Worm (Caenorhabditis elegans) whole organism, midembryonic: ENCODE data around the gene srb-12.

Experiments
- T22C8.4 ChIP-seq: fragments of 200-800 bp; sonication (Bioruptor generic); IDR thresholded peaks from 2 replicates; pipeline ENCODE4 v1.3.6; 2022; ENCODE audit warnings: missing genetic modification characterization, missing compliant biosample characterization
- cog-1 ChIP-seq: sonication (generic microtip); optimal IDR thresholded peaks from 2 replicates; lab custom pipeline; 2016; ENCODE audit warnings: missing genetic modification characterization, missing compliant biosample characterization
- flt-1 ChIP-seq: fragments of 200-800 bp; sonication (Bioruptor generic); IDR thresholded peaks from 2 replicates; pipeline ENCODE4 v1.3.6; 2022; ENCODE audit warnings: missing genetic modification characterization, missing compliant biosample characterization
- klf-2 ChIP-seq: fragments of 200-800 bp; sonication (Bioruptor generic); conservative IDR thresholded peaks from 2 replicates; pipeline ENCODE4 v1.3.6; 2022; ENCODE audit warnings: missing genetic modification reagents, missing genetic modification characterization, missing compliant biosample characterization
- med-1 ChIP-seq: sonication (generic microtip); optimal IDR thresholded peaks from 2 replicates; lab custom pipeline; 2017; ENCODE audit warnings: missing genetic modification characterization, mild to moderate bottlenecking, missing compliant biosample characterization, antibody characterized with exemption, missing genetic modification reagents; ENCODE audit not compliant: insufficient read depth
- ref-1 ChIP-seq: fragments of 200-800 bp; sonication (Bioruptor generic); conservative IDR thresholded peaks from 2 replicates; pipeline ENCODE4 v1.3.6; 2022; ENCODE audit warnings: missing genetic modification reagents, missing genetic modification characterization, missing compliant biosample characterization
- tab-1 ChIP-seq: fragments of 200-800 bp; sonication (Bioruptor generic); IDR thresholded peaks from 2 replicates; pipeline ENCODE4 v1.3.6; 2022; ENCODE audit warnings: missing genetic modification characterization, missing compliant biosample characterization
- ztf-23 ChIP-seq: fragments of 200-800 bp; sonication (Bioruptor generic); IDR thresholded peaks from 2 replicates; pipeline ENCODE4 v1.3.6; 2022; ENCODE audit warnings: missing genetic modification reagents, missing genetic modification characterization, missing compliant biosample characterization
- ztf-29 ChIP-seq: fragments of 200-800 bp; sonication (Bioruptor generic); IDR thresholded peaks from 2 replicates; pipeline ENCODE4 v1.3.6; 2022; ENCODE audit warnings: missing genetic modification reagents, missing genetic modification characterization, missing compliant biosample characterization

The srb-12 gene

DNA sequence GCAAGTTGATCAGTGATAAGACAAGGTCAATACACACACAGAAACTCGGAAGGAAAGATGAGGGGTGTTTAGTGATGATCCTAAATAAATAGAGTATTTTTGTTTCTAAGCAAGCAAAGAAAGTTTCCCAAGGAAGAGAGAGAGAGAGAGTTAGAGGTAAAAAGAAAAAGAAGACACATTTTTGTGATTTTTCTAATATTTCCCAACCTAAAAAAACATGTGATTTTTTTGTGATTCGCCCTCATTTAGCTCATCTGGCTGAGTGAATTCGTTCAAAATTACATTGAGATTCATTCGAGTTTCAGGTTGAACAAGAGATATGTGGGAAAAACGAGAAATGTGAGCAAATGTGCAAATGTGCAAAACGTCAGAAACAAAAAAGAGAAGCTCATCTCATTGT lies 3.6 kb downstream of the srb-12 start, which contains the start of gene srb-16:
TSS of gene srb-16 (minus strand) at position 101 of the 400 bp plus-strand sequence.
- no peak for TF ChIP-seq klf-2 (GFP tag; lab: Robert Waterston, UW)
- TF ChIP-seq T22C8.4 (GFP tag; lab: Robert Waterston, UW) = no peak
- no peak for TF ChIP-seq med-1 (GFP tag; lab: Kevin White, UChicago)
- TF ChIP-seq ref-1 (GFP tag; lab: Robert Waterston, UW) = no peak
- no peak for TF ChIP-seq flt-1
- TF ChIP-seq tab-1 (GFP tag; lab: Robert Waterston, UW) = no peak
- TF ChIP-seq ztf-29 (GFP tag; lab: Robert Waterston, UW) = no peak
- TF ChIP-seq ztf-23 (GFP tag; lab: Robert Waterston, UW) = no peak
- no peak for TF ChIP-seq cog-1 (tag; lab: Kevin White, UChicago)

- no peak for TF ChIP-seq T22C8.4 (GFP tag; lab: Robert Waterston, UW)
- TF ChIP-seq klf-2 (GFP tag; lab: Robert Waterston, UW) = no peak
- TF ChIP-seq ref-1 (GFP tag; lab: Robert Waterston, UW) = no peak
- no peak for TF ChIP-seq med-1 (GFP tag; lab: Kevin White, UChicago)
- TF ChIP-seq flt-1 = no peak
- no peak for TF ChIP-seq ztf-23 (GFP tag; lab: Robert Waterston, UW)
- no peak for TF ChIP-seq tab-1 (GFP tag; lab: Robert Waterston, UW)
- no peak for TF ChIP-seq cog-1 (tag; lab: Kevin White, UChicago)
- no peak for TF ChIP-seq ztf-29 (GFP tag; lab: Robert Waterston, UW)
These were observed 6.1 kb downstream of the srb-12 start, which contains the start of gene F58A6.5 for ce11 chrII:5148349-5148748. Gene F58A6.5, minus strand, starts transcription at chrII:5148449.

- TF ChIP-seq ref-1 (GFP tag; lab: Robert Waterston, UW) (no peak), T22C8.4 (GFP tag; lab: Robert Waterston, UW) (no peak), ztf-29 (GFP tag; lab: Robert Waterston, UW) (no peak), flt-1 (no peak), tab-1 (GFP tag; lab: Robert Waterston, UW) (no peak), med-1 (GFP tag; lab: Kevin White, UChicago) (no peak), ztf-23 (GFP tag; lab: Robert Waterston, UW) (no peak), cog-1 (tag; lab: Kevin White, UChicago) (no peak), klf-2 (GFP tag; lab: Robert Waterston, UW) (no peak)
These were observed 11.8 kb downstream of the srb-12 start, which contains the start of gene F58A6.1 for ce11 chrII:5142619-5143018. Gene F58A6.1, plus strand, starts transcription at chrII:5142919.

ce11 chrII:5141945-5142514 lies 12.4 kb downstream of the srb-12 start, which contains the start of gene nas-29:
Gene nas-29, minus strand, starts transcription at chrII:5142036.
- TF ChIP-seq klf-2 (GFP tag; lab: Robert Waterston, UW) (no peak), ztf-23 (GFP tag; lab: Robert Waterston, UW) (no peak)

DNA sequence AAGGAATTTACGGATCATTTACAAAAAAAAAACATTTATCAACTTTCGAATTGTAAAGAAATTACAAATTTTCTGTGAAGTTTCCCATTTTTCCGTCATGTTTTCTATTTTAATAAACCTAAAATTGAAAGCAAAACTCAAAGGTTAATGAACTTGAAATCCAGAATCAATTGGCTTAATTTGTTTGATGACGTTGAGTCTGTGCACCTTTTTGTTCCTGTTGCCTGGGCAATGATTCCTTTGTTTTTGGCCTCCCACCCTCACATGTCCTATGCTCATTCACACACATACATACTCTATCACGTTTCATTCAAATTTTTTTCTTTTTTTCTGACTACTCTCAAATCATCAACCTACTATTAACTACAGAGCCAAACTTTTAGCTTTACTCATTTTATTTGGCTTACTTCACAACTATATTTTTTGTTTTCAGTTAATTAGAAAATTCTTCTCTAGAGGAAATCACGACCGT lies 18.1 kb downstream of the srb-12 start, which contains the start of gene F58A6.2:
TSS of gene F58A6.2 (plus strand) at position 422 of the 472 bp plus-strand sequence.
- TF ChIP-seq T22C8.4 (GFP tag; lab: Robert Waterston, UW) (no peak), tab-1 (GFP tag; lab: Robert Waterston, UW) (no peak), med-1 (GFP tag; lab: Kevin White, UChicago) (no peak), cog-1 (tag; lab: Kevin White, UChicago) (no peak), ref-1 (GFP tag; lab: Robert Waterston, UW) (no peak), flt-1 (no peak), klf-2 (GFP tag; lab: Robert Waterston, UW) (no peak), ztf-23 (GFP tag; lab: Robert Waterston, UW) (no peak), ztf-29 (GFP tag; lab: Robert Waterston, UW) (no peak)

DNA sequence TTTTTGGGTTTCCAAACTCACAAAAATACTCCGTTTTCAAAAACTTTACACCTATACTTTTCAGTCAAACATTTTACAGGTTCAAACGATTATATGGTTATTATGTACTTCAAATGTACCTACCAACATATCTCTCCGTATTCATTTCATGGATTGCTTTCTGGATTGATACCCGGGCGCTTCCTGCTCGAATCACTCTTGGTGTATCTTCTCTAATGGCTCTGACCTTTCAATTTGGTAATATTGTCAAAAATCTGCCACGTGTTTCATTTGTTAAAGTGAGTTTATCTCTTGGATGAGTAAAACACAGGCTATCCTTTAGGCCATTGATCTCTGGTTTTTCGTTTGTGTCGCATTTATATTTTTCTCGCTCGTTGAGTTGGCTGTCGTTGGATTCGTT lies 22.6 kb downstream of the srb-12 start:
- TF ChIP-seq tab-1 (GFP tag; lab: Robert Waterston, UW) (no peak), klf-2 (GFP tag; lab: Robert Waterston, UW) (no peak), T22C8.4 (GFP tag; lab: Robert Waterston, UW) (no peak), med-1 (GFP tag; lab: Kevin White, UChicago) (no peak), cog-1 (tag; lab: Kevin White, UChicago) (no peak), flt-1 (no peak), ztf-29 (GFP tag; lab: Robert Waterston, UW) (no peak), ref-1 (GFP tag; lab: Robert Waterston, UW) (no peak)

DNA sequence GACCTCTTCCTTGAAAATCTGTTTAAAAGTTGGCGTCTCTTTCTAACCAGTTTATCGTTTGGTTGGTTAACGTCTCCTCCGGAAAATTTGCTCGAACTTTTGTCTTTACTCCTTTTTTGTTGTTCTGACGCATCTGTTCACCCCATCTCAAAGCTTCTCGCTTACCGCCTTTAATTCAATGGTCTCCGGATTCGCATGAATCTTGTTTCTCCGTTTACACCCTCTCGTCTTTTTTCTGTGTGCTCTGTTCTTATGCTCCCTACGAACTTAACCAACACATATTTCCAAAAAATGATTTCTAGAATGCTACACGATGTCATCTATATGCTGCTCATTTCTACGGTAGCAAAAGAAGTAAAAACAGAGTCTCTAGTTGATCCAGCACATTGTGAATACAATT lies 24.4 kb downstream of the srb-12 start, which contains the start of gene lgc-56:
TSS of gene lgc-56 (plus strand) at position 301 of the 400 bp plus-strand sequence.
- TF ChIP-seq ztf-23 (GFP tag; lab: Robert Waterston, UW) (no peak), med-1 (GFP tag; lab: Kevin White, UChicago) (no peak)

- TF ChIP-seq ref-1 (GFP tag; lab: Robert Waterston, UW) = no peak
- TF ChIP-seq ztf-29 (GFP tag; lab: Robert Waterston, UW) = no peak
- no peak for TF ChIP-seq ztf-23 (GFP tag; lab: Robert Waterston, UW)
- TF ChIP-seq T22C8.4 (GFP tag; lab: Robert Waterston, UW) = no peak
- TF ChIP-seq cog-1 (tag; lab: Kevin White, UChicago) = no peak
- no peak for TF ChIP-seq flt-1
- no peak for TF ChIP-seq med-1 (GFP tag; lab: Kevin White, UChicago)
- TF ChIP-seq tab-1 (GFP tag; lab: Robert Waterston, UW) = no peak
These were observed 33.8 kb downstream of the srb-12 start for ce11 chrII:5120612-5121011.

DNA sequence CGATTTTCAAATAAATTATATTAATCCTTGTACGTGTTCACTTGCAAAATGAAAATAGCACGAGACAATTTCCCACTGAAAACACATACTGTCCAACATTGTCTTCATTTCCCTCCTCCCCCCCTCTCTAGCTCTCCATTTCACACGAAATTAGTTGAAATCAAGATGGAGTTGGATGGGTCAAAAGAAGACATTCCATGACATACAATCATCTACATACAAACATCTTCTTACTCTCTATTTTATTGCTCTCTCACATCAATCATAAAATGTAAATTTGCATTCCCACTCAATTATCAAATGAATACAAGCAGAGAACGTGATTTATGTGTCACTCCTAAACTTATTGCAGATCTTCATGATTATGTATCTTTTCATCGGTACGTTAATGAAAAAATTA lies 38.7 kb downstream of the srb-12 start, which contains the start of gene srsy-1:
TSS of gene srsy-1 (plus strand) at position 301 of the 400 bp plus-strand sequence.
- no peak for TF ChIP-seq cog-1 (tag; lab: Kevin White, UChicago)
- no peak for TF ChIP-seq ztf-29 (GFP tag; lab: Robert Waterston, UW)
- no peak for TF ChIP-seq ztf-23 (GFP tag; lab: Robert Waterston, UW)
- no peak for TF ChIP-seq med-1 (GFP tag; lab: Kevin White, UChicago)
- no peak for TF ChIP-seq T22C8.4 (GFP tag; lab: Robert Waterston, UW)
- no peak for TF ChIP-seq tab-1 (GFP tag; lab: Robert Waterston, UW)
- TF ChIP-seq klf-2 (GFP tag; lab: Robert Waterston, UW) = no peak
- TF ChIP-seq flt-1 = no peak
- no peak for TF ChIP-seq ref-1 (GFP tag; lab: Robert Waterston, UW)
